Fruit fly (Drosophila melanogaster) whole organism, embryonic: ENCODE measurements around the gene Cul6.
A peak's percentile ranks its signal among the peaks of the same experiment; 100 is the strongest.

ENCODE experiments used
- ATbp ChIP-seq: fragments of 200-800 bp; sonication (Bioruptor generic); optimal IDR thresholded peaks from 2 replicates; lab custom pipeline; 2017; ENCODE audit warnings: missing biosample characterization, mild to moderate bottlenecking, missing genetic modification characterization, missing genetic modification reagents
- Adf1 ChIP-seq: fragments of 200-800 bp; sonication (Bioruptor generic); IDR thresholded peaks from 2 replicates; pipeline ENCODE4 v1.3.6; 2022; ENCODE audit warnings: missing biosample characterization, missing genetic modification characterization
- CG10565 ChIP-seq: fragments of 200-800 bp; sonication (Bioruptor generic); optimal IDR thresholded peaks from 3 replicates; lab custom pipeline; 2016; ENCODE audit warnings: missing biosample characterization, mild to moderate bottlenecking, missing genetic modification characterization
- CG10654 ChIP-seq: fragments of 200-800 bp; sonication (Bioruptor generic); optimal IDR thresholded peaks from 2 replicates; lab custom pipeline; 2016; ENCODE audit warnings: missing biosample characterization, missing genetic modification characterization
- CG12299 ChIP-seq: fragments of 200-800 bp; sonication (Bioruptor generic); optimal IDR thresholded peaks from 2 replicates; lab custom pipeline; 2018; ENCODE audit warnings: missing biosample characterization, mild to moderate bottlenecking, missing genetic modification characterization
- CG12744 ChIP-seq: fragments of 200-800 bp; sonication (Bioruptor generic); optimal IDR thresholded peaks from 2 replicates; lab custom pipeline; 2016; ENCODE audit warnings: missing biosample characterization, missing genetic modification characterization
- CG13287 ChIP-seq: fragments of 200-800 bp; sonication (Bioruptor generic); IDR thresholded peaks from 2 replicates; pipeline ENCODE4 v1.3.6; 2022; ENCODE audit warnings: missing biosample characterization, missing genetic modification characterization; ENCODE audit not compliant: partially characterized antibody
- CG13424 ChIP-seq: fragments of 200-800 bp; sonication (Bioruptor generic); optimal IDR thresholded peaks from 2 replicates; lab custom pipeline; 2019; ENCODE audit warnings: missing biosample characterization, mild to moderate bottlenecking, missing genetic modification characterization, moderate library complexity
- CG13624 ChIP-seq: fragments of 200-800 bp; sonication (Bioruptor generic); optimal IDR thresholded peaks from 2 replicates; lab custom pipeline; 2016; ENCODE audit warnings: missing biosample characterization, missing genetic modification characterization
- CG14441 ChIP-seq: fragments of 200-800 bp; sonication (Bioruptor generic); IDR thresholded peaks from 2 replicates; pipeline ENCODE4 v1.3.6; 2022; ENCODE audit warnings: missing biosample characterization, missing genetic modification characterization
- CG14710 ChIP-seq: fragments of 200-800 bp; sonication (Bioruptor generic); optimal IDR thresholded peaks from 3 replicates; lab custom pipeline; 2019; ENCODE audit warnings: missing biosample characterization, mild to moderate bottlenecking, missing genetic modification characterization, moderate library complexity
- CG17802 ChIP-seq: fragments of 200-800 bp; sonication (Bioruptor generic); optimal IDR thresholded peaks from 2 replicates; lab custom pipeline; 2018; ENCODE audit warnings: missing biosample characterization, mild to moderate bottlenecking, missing genetic modification characterization, moderate library complexity
- CG18262 ChIP-seq: fragments of 200-800 bp; optimal IDR thresholded peaks from 3 replicates; lab custom pipeline; 2019; ENCODE audit warnings: missing biosample characterization, mild to moderate bottlenecking, missing genetic modification characterization, moderate library complexity
- CG1832 ChIP-seq: fragments of 200-800 bp; sonication (Bioruptor generic); optimal IDR thresholded peaks from 2 replicates; lab custom pipeline; 2017; ENCODE audit warnings: missing biosample characterization, mild to moderate bottlenecking, missing genetic modification characterization, inconsistent platforms
- CG31224 ChIP-seq: fragments of 200-800 bp; sonication (Bioruptor generic); IDR thresholded peaks from 2 replicates; pipeline ENCODE4 v1.3.6; 2022; ENCODE audit warnings: missing biosample characterization, missing genetic modification characterization
- CG3281 ChIP-seq: fragments of 200-800 bp; sonication (Bioruptor generic); optimal IDR thresholded peaks from 3 replicates; lab custom pipeline; 2017; ENCODE audit warnings: missing biosample characterization, mild to moderate bottlenecking, missing genetic modification characterization
- CG5180 ChIP-seq: fragments of 200-800 bp; sonication (Bioruptor generic); optimal IDR thresholded peaks from 3 replicates; lab custom pipeline; 2017; ENCODE audit warnings: missing biosample characterization, missing genetic modification characterization, mild to moderate bottlenecking, moderate library complexity, missing genetic modification reagents
- CG7357 ChIP-seq: fragments of 200-800 bp; sonication (Bioruptor generic); IDR thresholded peaks from 3 replicates; pipeline ENCODE4 v1.3.6; 2022; ENCODE audit warnings: missing biosample characterization, missing genetic modification characterization
- CG8089 ChIP-seq: fragments of 200-800 bp; sonication (Bioruptor generic); optimal IDR thresholded peaks from 3 replicates; lab custom pipeline; 2016; ENCODE audit warnings: missing biosample characterization, missing genetic modification characterization
- CG9727 ChIP-seq: fragments of 200-800 bp; sonication (Bioruptor generic); optimal IDR thresholded peaks from 3 replicates; lab custom pipeline; 2017; ENCODE audit warnings: missing biosample characterization, mild to moderate bottlenecking, missing genetic modification characterization
- Fer1 ChIP-seq: fragments of 200-800 bp; sonication (Bioruptor generic); optimal IDR thresholded peaks from 2 replicates; lab custom pipeline; 2017; ENCODE audit warnings: missing biosample characterization, mild to moderate bottlenecking, missing genetic modification characterization
- Gsc ChIP-seq: fragments of 200-800 bp; sonication (Bioruptor generic); IDR thresholded peaks from 2 replicates; pipeline ENCODE4 v1.3.6; 2022; ENCODE audit warnings: missing biosample characterization, missing genetic modification characterization
- H2.0 ChIP-seq: fragments of 200-800 bp; sonication (Bioruptor generic); IDR thresholded peaks from 2 replicates; pipeline ENCODE4 v1.3.6; 2022; ENCODE audit warnings: missing biosample characterization, missing genetic modification characterization
- Lim3 ChIP-seq: fragments of 200-800 bp; sonication (Bioruptor generic); IDR thresholded peaks from 2 replicates; pipeline ENCODE4 v1.3.6; 2022; ENCODE audit warnings: missing biosample characterization, missing genetic modification characterization
- Lpt ChIP-seq: fragments of >200 bp; optimal IDR thresholded peaks from 2 replicates; lab custom pipeline; 2018; ENCODE audit warnings: missing biosample characterization, missing genetic modification characterization
- MTF-1 ChIP-seq: fragments of 200-800 bp; sonication (Bioruptor generic); optimal IDR thresholded peaks from 2 replicates; lab custom pipeline; 2018; ENCODE audit warnings: missing biosample characterization, mild to moderate bottlenecking, missing genetic modification characterization, borderline replicate concordance
- Max ChIP-seq: fragments of 200-800 bp; sonication (Bioruptor generic); optimal IDR thresholded peaks from 2 replicates; lab custom pipeline; 2016; ENCODE audit warnings: missing biosample characterization, mild to moderate bottlenecking, missing genetic modification characterization
- Mrtf ChIP-seq: fragments of 200-800 bp; sonication (Bioruptor generic); IDR thresholded peaks from 3 replicates; pipeline ENCODE4 v1.3.6; 2022; ENCODE audit warnings: missing biosample characterization, missing genetic modification characterization
- Optix ChIP-seq: fragments of 200-800 bp; sonication (Bioruptor generic); IDR thresholded peaks from 3 replicates; pipeline ENCODE4 v1.3.6; 2022; ENCODE audit warnings: missing biosample characterization, missing genetic modification characterization
- Ravus ChIP-seq: fragments of 200-800 bp; sonication (Bioruptor generic); IDR thresholded peaks from 2 replicates; pipeline ENCODE4 v1.3.6; 2022; ENCODE audit warnings: missing biosample characterization, missing genetic modification characterization
- Sox102F ChIP-seq: fragments of 200-800 bp; sonication (Bioruptor generic); optimal IDR thresholded peaks from 2 replicates; lab custom pipeline; 2018; ENCODE audit warnings: missing biosample characterization, mild to moderate bottlenecking, missing genetic modification characterization, moderate library complexity
- btn ChIP-seq: fragments of 200-800 bp; sonication (Bioruptor generic); optimal IDR thresholded peaks from 2 replicates; lab custom pipeline; 2016; ENCODE audit warnings: missing biosample characterization, missing genetic modification characterization
- chinmo ChIP-seq: fragments of 200-800 bp; sonication (Bioruptor generic); IDR thresholded peaks from 4 replicates; pipeline ENCODE4 v1.3.6; 2022; ENCODE audit warnings: missing biosample characterization, missing genetic modification characterization; ENCODE audit not compliant: partially characterized antibody
- crc ChIP-seq: fragments of 200-800 bp; sonication (Bioruptor generic); optimal IDR thresholded peaks from 2 replicates; lab custom pipeline; 2016; ENCODE audit warnings: missing biosample characterization, missing genetic modification characterization
- crol ChIP-seq: fragments of 200-800 bp; sonication (Bioruptor generic); IDR thresholded peaks from 2 replicates; pipeline ENCODE4 v1.3.6; 2022; ENCODE audit warnings: missing biosample characterization, missing genetic modification characterization
- dan ChIP-seq: fragments of 200-800 bp; sonication (Bioruptor generic); IDR thresholded peaks from 2 replicates; pipeline ENCODE4 v1.3.6; 2022; ENCODE audit warnings: missing biosample characterization, missing genetic modification characterization
- eyg ChIP-seq: fragments of 200-800 bp; sonication (Bioruptor generic); optimal IDR thresholded peaks from 3 replicates; lab custom pipeline; 2016; ENCODE audit warnings: missing biosample characterization, missing genetic modification characterization
- fd96Cb ChIP-seq: fragments of 200-800 bp; sonication (Bioruptor generic); optimal IDR thresholded peaks from 2 replicates; lab custom pipeline; 2018; ENCODE audit warnings: missing biosample characterization, mild to moderate bottlenecking, missing genetic modification characterization, moderate library complexity
- grn ChIP-seq: fragments of 200-800 bp; sonication (Bioruptor generic); optimal IDR thresholded peaks from 3 replicates; lab custom pipeline; 2017; ENCODE audit warnings: missing biosample characterization, missing genetic modification characterization
- ham ChIP-seq: fragments of 200-800 bp; sonication (Bioruptor generic); IDR thresholded peaks from 2 replicates; pipeline ENCODE4 v1.3.6; 2022; ENCODE audit warnings: missing biosample characterization, missing genetic modification characterization
- hb ChIP-seq: fragments of 200-800 bp; sonication (Bioruptor generic); IDR thresholded peaks from 3 replicates; pipeline ENCODE4 v1.3.6; 2022; ENCODE audit warnings: missing biosample characterization, missing genetic modification characterization; ENCODE audit not compliant: partially characterized antibody
- her ChIP-seq: fragments of 200-800 bp; sonication (Bioruptor generic); optimal IDR thresholded peaks from 2 replicates; lab custom pipeline; 2016; ENCODE audit warnings: missing biosample characterization, missing genetic modification characterization
- odd ChIP-seq: fragments of 200-800 bp; sonication (Bioruptor generic); optimal IDR thresholded peaks from 2 replicates; lab custom pipeline; 2017; ENCODE audit warnings: missing biosample characterization, mild to moderate bottlenecking, missing genetic modification characterization
- pho ChIP-seq: fragments of 200-800 bp; sonication (Bioruptor generic); optimal IDR thresholded peaks from 2 replicates; lab custom pipeline; 2016; ENCODE audit warnings: missing biosample characterization, missing genetic modification characterization
- pros ChIP-seq: fragments of 200-800 bp; sonication (Bioruptor generic); optimal IDR thresholded peaks from 3 replicates; lab custom pipeline; 2019; ENCODE audit warnings: missing biosample characterization, mild to moderate bottlenecking, missing genetic modification characterization, moderate library complexity
- run ChIP-seq: fragments of 200-800 bp; sonication (Bioruptor generic); optimal IDR thresholded peaks from 3 replicates; lab custom pipeline; 2018; ENCODE audit warnings: missing biosample characterization, mild to moderate bottlenecking, missing genetic modification characterization
- seq ChIP-seq: fragments of 200-800 bp; sonication (Bioruptor generic); IDR thresholded peaks from 2 replicates; pipeline ENCODE4 v1.3.6; 2022; ENCODE audit warnings: missing biosample characterization, missing genetic modification characterization
- sr ChIP-seq: fragments of 200-800 bp; sonication (Bioruptor generic); IDR thresholded peaks from 3 replicates; pipeline ENCODE4 v1.3.6; 2022; ENCODE audit warnings: missing biosample characterization, missing genetic modification characterization
- z ChIP-seq: fragments of 200-800 bp; sonication (Bioruptor generic); IDR thresholded peaks from 3 replicates; pipeline ENCODE4 v1.3.6; 2022; ENCODE audit warnings: missing biosample characterization, missing genetic modification characterization
- zen ChIP-seq: fragments of 200-800 bp; sonication (Bioruptor generic); optimal IDR thresholded peaks from 3 replicates; lab custom pipeline; 2018; ENCODE audit warnings: missing biosample characterization, mild to moderate bottlenecking, missing genetic modification characterization, moderate library complexity

Gene Cul6

dm6 chr3L:13015823-13016465, 4.5 kb upstream of the Cul6 start, which contains the start of gene CG11267 (continued):
- TF ChIP-seq CG13424 (tag; lab: Kevin White, UChicago) (peak; percentile 77), seq (GFP tag; lab: Robert Waterston, UW) (peak; percentile 82), dan (no peak), CG12744 (GFP tag; lab: Kevin White, UChicago) (peak; percentile 79), crol (0 out of 2 replicates have a peak, but pooled peaks have one; percentile 14), btn (peak; percentile 34), pho (GFP tag; lab: Kevin White, UChicago) (peak; percentile 59), hb (GFP tag; lab: Robert Waterston, UW) (no peak), CG13287 (GFP tag; lab: Robert Waterston, UW) (no peak), CG3281 (GFP tag; lab: Kevin White, UChicago) (peak; percentile 90), Lpt (GFP tag; lab: Kevin White, UChicago) (no peak), CG1832 (GFP tag; lab: Kevin White, UChicago) (no peak), Mrtf (GFP tag; lab: Robert Waterston, UW) (peak; percentile 82), grn (GFP tag; lab: Kevin White, UChicago) (no peak), H2.0 (GFP tag; lab: Robert Waterston, UW) (peak; percentile 90), CG8089 (GFP tag; lab: Kevin White, UChicago) (peak; percentile 65), pros (GFP tag; lab: Kevin White, UChicago) (no peak), CG14710 (tag; lab: Kevin White, UChicago) (peak; percentile 82), CG7357 (GFP tag; lab: Robert Waterston, UW) (peak; percentile 60), Gsc (no peak), CG10565 (peak; percentile 59), odd (GFP tag; lab: Kevin White, UChicago) (peak; percentile 77), CG12299 (tag; lab: Kevin White, UChicago) (no peak), CG9727 (GFP tag; lab: Kevin White, UChicago) (peak; percentile 82), run (tag; lab: Kevin White, UChicago) (peak; percentile 43), CG14441 (GFP tag; lab: Robert Waterston, UW) (peak; percentile 94), Lim3 (GFP tag; lab: Robert Waterston, UW) (peak; percentile 85; the same call in 1 of the 2 replicates), CG10654 (GFP tag; lab: Kevin White, UChicago) (peak; percentile 86), z (GFP tag; lab: Robert Waterston, UW) (0 out of 3 replicates have a peak, but pooled peaks have one; percentile 5), ham (peak; percentile 57; the same call in 1 of the 2 replicates), Adf1 (GFP tag; lab: Robert Waterston, UW) (no peak), sr (peak; percentile 66), chinmo (no peak), CG13624 (GFP tag; lab: Kevin White, UChicago) (peak; percentile 74), fd96Cb (tag; lab: Kevin White, UChicago) (peak; percentile 85), CG18262 (tag; lab: Kevin White, UChicago) (peak; percentile 79), zen (tag; lab: Kevin White, UChicago) (peak; percentile 82), CG17802 (tag; lab: Kevin White, UChicago) (peak; percentile 74), crc (GFP tag; lab: Kevin White, UChicago) (peak; percentile 71), Fer1 (GFP tag; lab: Kevin White, UChicago) (peak; percentile 88), CG31224 (peak; percentile 87), eyg (peak; percentile 75), MTF-1 (GFP tag; lab: Kevin White, UChicago) (peak; percentile 71), Sox102F (peak; percentile 82), CG5180 (GFP tag; lab: Kevin White, UChicago) (peak; percentile 71), her (peak; percentile 60), ATbp (GFP tag; lab: Kevin White, UChicago) (peak; percentile 74), Ravus (GFP tag; lab: Robert Waterston, UW) (peak; percentile 57), Optix (GFP tag; lab: Robert Waterston, UW) (peak; percentile 52; the same call in 1 of the 3 replicates), Max (peak; percentile 84)
